Fruit fly (Drosophila melanogaster) whole organism, embryonic: ENCODE results near the gene CG18662.

Experiments
- Adf1 ChIP-seq: fragments of 200-800 bp; sonication (Bioruptor generic); IDR thresholded peaks from 2 replicates; pipeline ENCODE4 v1.3.6; 2022; ENCODE audit warnings: missing biosample characterization, missing genetic modification characterization
- CG10565 ChIP-seq: fragments of 200-800 bp; sonication (Bioruptor generic); optimal IDR thresholded peaks from 3 replicates; lab custom pipeline; 2016; ENCODE audit warnings: missing biosample characterization, mild to moderate bottlenecking, missing genetic modification characterization
- CG10979 ChIP-seq: fragments of 200-800 bp; sonication (Bioruptor generic); optimal IDR thresholded peaks from 2 replicates; lab custom pipeline; 2018; ENCODE audit warnings: missing biosample characterization, mild to moderate bottlenecking, missing genetic modification characterization, moderate library complexity
- CG12071 ChIP-seq: fragments of 200-800 bp; sonication (Bioruptor generic); optimal IDR thresholded peaks from 3 replicates; lab custom pipeline; 2018; ENCODE audit warnings: missing biosample characterization, mild to moderate bottlenecking, missing genetic modification characterization
- CG1233 ChIP-seq: fragments of 200-800 bp; sonication (Bioruptor generic); optimal IDR thresholded peaks from 4 replicates; lab custom pipeline; 2018; ENCODE audit warnings: missing biosample characterization, mild to moderate bottlenecking, missing genetic modification characterization
- CG12744 ChIP-seq: fragments of 200-800 bp; sonication (Bioruptor generic); optimal IDR thresholded peaks from 2 replicates; lab custom pipeline; 2016; ENCODE audit warnings: missing biosample characterization, missing genetic modification characterization
- CG12942 ChIP-seq: fragments of 200-800 bp; sonication (Bioruptor generic); optimal IDR thresholded peaks from 3 replicates; lab custom pipeline; 2016; ENCODE audit warnings: missing biosample characterization, missing genetic modification characterization
- CG13424 ChIP-seq: fragments of 200-800 bp; sonication (Bioruptor generic); optimal IDR thresholded peaks from 2 replicates; lab custom pipeline; 2019; ENCODE audit warnings: missing biosample characterization, mild to moderate bottlenecking, missing genetic modification characterization, moderate library complexity
- CG13775 ChIP-seq: fragments of 200-800 bp; sonication (Bioruptor generic); optimal IDR thresholded peaks from 3 replicates; lab custom pipeline; 2017; ENCODE audit warnings: missing biosample characterization, mild to moderate bottlenecking, missing genetic modification characterization
- CG14050 ChIP-seq: fragments of 200-800 bp; sonication (Bioruptor generic); IDR thresholded peaks from 3 replicates; pipeline ENCODE4 v1.3.6; 2022; ENCODE audit warnings: missing biosample characterization, missing genetic modification characterization
- CG16815 ChIP-seq: fragments of 200-800 bp; sonication (Bioruptor generic); optimal IDR thresholded peaks from 3 replicates; lab custom pipeline; 2017; ENCODE audit warnings: missing biosample characterization, mild to moderate bottlenecking, missing genetic modification characterization
- CG17186 ChIP-seq: fragments of 200-800 bp; sonication (Bioruptor generic); optimal IDR thresholded peaks from 3 replicates; lab custom pipeline; 2017; ENCODE audit warnings: missing biosample characterization, missing genetic modification reagents, missing genetic modification characterization
- CG17359 ChIP-seq: fragments of 200-800 bp; sonication (Bioruptor generic); optimal IDR thresholded peaks from 3 replicates; lab custom pipeline; 2018; ENCODE audit warnings: missing biosample characterization, mild to moderate bottlenecking, missing genetic modification characterization, moderate library complexity
- CG1792 ChIP-seq: fragments of 200-800 bp; sonication (Bioruptor generic); optimal IDR thresholded peaks from 2 replicates; lab custom pipeline; 2016; ENCODE audit warnings: missing biosample characterization, missing genetic modification characterization
- CG30431 ChIP-seq: fragments of 200-800 bp; sonication (Bioruptor generic); optimal IDR thresholded peaks from 2 replicates; lab custom pipeline; 2017; ENCODE audit warnings: missing biosample characterization, missing genetic modification characterization
- CG3726 ChIP-seq: fragments of 200-800 bp; sonication (Bioruptor generic); IDR thresholded peaks from 3 replicates; pipeline ENCODE4, ENCODE4 v1.3.6; 2022; ENCODE audit warnings: missing biosample characterization, missing genetic modification characterization
- CG4360 ChIP-seq: fragments of 200-800 bp; sonication (Bioruptor generic); IDR thresholded peaks from 2 replicates; pipeline ENCODE4 v1.3.6; 2022; ENCODE audit warnings: missing biosample characterization, missing genetic modification characterization
- CG4820 ChIP-seq: fragments of 200-800 bp; sonication (Bioruptor generic); optimal IDR thresholded peaks from 3 replicates; lab custom pipeline; 2016; ENCODE audit warnings: missing biosample characterization, missing genetic modification characterization
- CG7786 ChIP-seq: fragments of 200-800 bp; sonication (Bioruptor generic); optimal IDR thresholded peaks from 2 replicates; lab custom pipeline; 2016; ENCODE audit warnings: missing biosample characterization, missing genetic modification characterization
- CG7928 ChIP-seq: fragments of 200-800 bp; sonication (Bioruptor generic); optimal IDR thresholded peaks from 2 replicates; lab custom pipeline; 2017; ENCODE audit warnings: missing biosample characterization, mild to moderate bottlenecking, missing genetic modification characterization
- CG8944 ChIP-seq: fragments of 200-800 bp; sonication (Bioruptor generic); optimal IDR thresholded peaks from 3 replicates; lab custom pipeline; 2016; ENCODE audit warnings: missing biosample characterization, missing genetic modification characterization
- D19A ChIP-seq: fragments of 200-800 bp; optimal IDR thresholded peaks from 3 replicates; lab custom pipeline; 2019; ENCODE audit warnings: missing biosample characterization, mild to moderate bottlenecking, missing genetic modification characterization, moderate library complexity
- Dip3 ChIP-seq: fragments of 200-800 bp; sonication (Bioruptor generic); optimal IDR thresholded peaks from 3 replicates; lab custom pipeline; 2016; ENCODE audit warnings: missing biosample characterization, missing genetic modification characterization
- Doc2 ChIP-seq: fragments of 200-800 bp; sonication (Bioruptor generic); IDR thresholded peaks from 2 replicates; pipeline ENCODE4 v1.3.6; 2022; ENCODE audit warnings: missing biosample characterization, missing genetic modification characterization
- Drgx ChIP-seq: fragments of 200-800 bp; sonication (Bioruptor generic); IDR thresholded peaks from 2 replicates; pipeline ENCODE4 v1.3.6; 2022; ENCODE audit warnings: missing biosample characterization, missing genetic modification characterization
- Elba2 ChIP-seq: fragments of 200-800 bp; sonication (Bioruptor generic); optimal IDR thresholded peaks from 3 replicates; lab custom pipeline; 2016; ENCODE audit warnings: missing biosample characterization, missing genetic modification characterization
- Fer2 ChIP-seq: fragments of 200-800 bp; sonication (Bioruptor generic); optimal IDR thresholded peaks from 2 replicates; lab custom pipeline; 2018; ENCODE audit warnings: missing biosample characterization, mild to moderate bottlenecking, missing genetic modification characterization, moderate library complexity
- Gug ChIP-seq: fragments of 200-800 bp; sonication (Bioruptor generic); IDR thresholded peaks from 4 replicates; pipeline ENCODE4 v1.3.6; 2022; ENCODE audit warnings: missing biosample characterization, missing genetic modification characterization
- HLH4C ChIP-seq: fragments of 200-800 bp; sonication (Bioruptor generic); IDR thresholded peaks from 3 replicates; pipeline ENCODE4 v1.3.6; 2022; ENCODE audit warnings: missing biosample characterization, missing genetic modification characterization; ENCODE audit not compliant: partially characterized antibody
- HmgD ChIP-seq: fragments of 200-800 bp; sonication (Bioruptor generic); optimal IDR thresholded peaks from 3 replicates; lab custom pipeline; 2016; ENCODE audit warnings: missing biosample characterization, missing genetic modification characterization
- Jarid2 ChIP-seq: fragments of 200-800 bp; sonication (Bioruptor generic); optimal IDR thresholded peaks from 3 replicates; lab custom pipeline; 2017; ENCODE audit warnings: mild to moderate bottlenecking, missing biosample characterization, missing genetic modification reagents, missing genetic modification characterization
- Kr ChIP-seq: fragments of 200-800 bp; sonication (Bioruptor generic); optimal IDR thresholded peaks from 2 replicates; lab custom pipeline; 2017; ENCODE audit warnings: missing biosample characterization, mild to moderate bottlenecking, missing genetic modification characterization
- Mrtf ChIP-seq: fragments of 200-800 bp; sonication (Bioruptor generic); IDR thresholded peaks from 3 replicates; pipeline ENCODE4 v1.3.6; 2022; ENCODE audit warnings: missing biosample characterization, missing genetic modification characterization
- Ravus ChIP-seq: fragments of 200-800 bp; sonication (Bioruptor generic); IDR thresholded peaks from 2 replicates; pipeline ENCODE4 v1.3.6; 2022; ENCODE audit warnings: missing biosample characterization, missing genetic modification characterization
- Sin3A ChIP-seq: fragments of >200 bp; optimal IDR thresholded peaks from 2 replicates; lab custom pipeline; 2018
- Sox102F ChIP-seq: fragments of 200-800 bp; sonication (Bioruptor generic); optimal IDR thresholded peaks from 2 replicates; lab custom pipeline; 2018; ENCODE audit warnings: missing biosample characterization, mild to moderate bottlenecking, missing genetic modification characterization, moderate library complexity
- Tbp ChIP-seq: fragments of >200 bp; optimal IDR thresholded peaks from 2 replicates; lab custom pipeline; 2018; ENCODE audit warnings: missing biosample characterization, missing genetic modification characterization
- Trl ChIP-seq, 3 experiments: fragments of >200 bp in 2 of 3; fragments of 200-800 bp in 1 of 3; sonication (Bioruptor generic) in 1 of 3; optimal IDR thresholded peaks; 2 replicates in 1 of 3; 3 replicates in 2 of 3; lab custom pipeline; 2016 to 2017; ENCODE audit warnings: missing biosample characterization in 1 of 3, missing genetic modification characterization in 1 of 3
- bigmax ChIP-seq: fragments of 200-800 bp; sonication (Bioruptor generic); optimal IDR thresholded peaks from 2 replicates; lab custom pipeline; 2018; ENCODE audit warnings: missing biosample characterization, mild to moderate bottlenecking, missing genetic modification characterization
- dmrt99B ChIP-seq: fragments of 200-800 bp; sonication (Bioruptor generic); optimal IDR thresholded peaks from 2 replicates; lab custom pipeline; 2018; ENCODE audit warnings: missing biosample characterization, mild to moderate bottlenecking, missing genetic modification characterization, moderate library complexity
- ems ChIP-seq: fragments of 200-800 bp; sonication (Bioruptor generic); optimal IDR thresholded peaks from 3 replicates; lab custom pipeline; 2016; ENCODE audit warnings: missing biosample characterization, missing genetic modification characterization
- fd96Cb ChIP-seq: fragments of 200-800 bp; sonication (Bioruptor generic); optimal IDR thresholded peaks from 2 replicates; lab custom pipeline; 2018; ENCODE audit warnings: missing biosample characterization, mild to moderate bottlenecking, missing genetic modification characterization, moderate library complexity
- hth ChIP-seq: fragments of >200 bp; optimal IDR thresholded peaks from 2 replicates; lab custom pipeline; 2017; ENCODE audit warnings: inconsistent platforms
- klu ChIP-seq: fragments of 200-800 bp; sonication (Bioruptor generic); IDR thresholded peaks from 2 replicates; pipeline ENCODE4 v1.3.6; 2022; ENCODE audit warnings: missing biosample characterization, missing genetic modification characterization
- mam ChIP-seq: fragments of 200-800 bp; sonication (Bioruptor generic); optimal IDR thresholded peaks from 3 replicates; lab custom pipeline; 2016; ENCODE audit warnings: missing biosample characterization, missing genetic modification characterization
- odd ChIP-seq: fragments of 200-800 bp; sonication (Bioruptor generic); optimal IDR thresholded peaks from 2 replicates; lab custom pipeline; 2017; ENCODE audit warnings: missing biosample characterization, mild to moderate bottlenecking, missing genetic modification characterization
- run ChIP-seq: fragments of 200-800 bp; sonication (Bioruptor generic); optimal IDR thresholded peaks from 3 replicates; lab custom pipeline; 2018; ENCODE audit warnings: missing biosample characterization, mild to moderate bottlenecking, missing genetic modification characterization
- sens-2 ChIP-seq: fragments of 200-800 bp; sonication (Bioruptor generic); IDR thresholded peaks from 2 replicates; pipeline ENCODE4 v1.3.6; 2022; ENCODE audit warnings: missing biosample characterization, missing genetic modification characterization
- ssp ChIP-seq: fragments of 200-800 bp; sonication (Bioruptor generic); IDR thresholded peaks from 2 replicates; pipeline ENCODE4 v1.3.6; 2022; ENCODE audit warnings: missing biosample characterization, missing genetic modification characterization
- tin ChIP-seq: fragments of 200-800 bp; sonication (Bioruptor generic); optimal IDR thresholded peaks from 3 replicates; lab custom pipeline; 2016; ENCODE audit warnings: missing biosample characterization, missing genetic modification characterization

Gene CG18662

dm6 chr2L:8984614-8985318, 4.3 kb downstream of the CG18662 start, which contains the start of gene CG13101 (continued):
- TF ChIP-seq Kr (GFP tag; lab: Kevin White, UChicago) (no peak), Fer2 (tag; lab: Kevin White, UChicago) (peak; percentile 69), CG7786 (GFP tag; lab: Kevin White, UChicago) (peak; percentile 83), CG1792 (GFP tag; lab: Kevin White, UChicago) (peak; percentile 72), CG13424 (tag; lab: Kevin White, UChicago) (peak; percentile 94), CG16815 (GFP tag; lab: Kevin White, UChicago) (peak; percentile 76), dmrt99B (peak; percentile 92), CG12744 (peak; percentile 79), run (tag; lab: Kevin White, UChicago) (peak; percentile 85), CG10565 (GFP tag; lab: Kevin White, UChicago) (peak; percentile 61), Tbp (GFP tag; lab: Kevin White, UChicago) (no peak), Sox102F (peak; percentile 86), mam (GFP tag; lab: Kevin White, UChicago) (peak; percentile 70), CG7928 (GFP tag; lab: Kevin White, UChicago) (peak; percentile 59), CG17359 (peak; percentile 93), D19A (tag; lab: Kevin White, UChicago) (peak; percentile 80), CG17186 (GFP tag; lab: Kevin White, UChicago) (no peak), ems (peak; percentile 86), Jarid2 (GFP tag; lab: Kevin White, UChicago) (peak; percentile 78), Gug (GFP tag; lab: Robert Waterston, UW) (peak; percentile 67; the same call in 3 of the 4 replicates), HmgD (GFP tag; lab: Kevin White, UChicago) (no peak), Dip3 (GFP tag; lab: Kevin White, UChicago) (peak; percentile 81), CG13775 (peak; percentile 89), Trl (optimal IDR thresholded peaks at IDR 0.05; lab: Kevin White, UChicago) (peak; percentile 56 to 62), Trl (GFP tag; optimal IDR thresholded peaks at IDR 0.05; lab: Kevin White, UChicago) (peak; percentile 88), hth (lab: Kevin White, UChicago) (no peak), odd (GFP tag; lab: Kevin White, UChicago) (peak; percentile 90), sens-2 (peak; percentile 82), CG10979 (tag; lab: Kevin White, UChicago) (peak; percentile 94), CG4360 (peak; percentile 62), fd96Cb (tag; lab: Kevin White, UChicago) (peak; percentile 88), Elba2 (GFP tag; lab: Kevin White, UChicago) (peak; percentile 41), CG14050 (GFP tag; lab: Robert Waterston, UW) (peak; percentile 89), tin (GFP tag; lab: Kevin White, UChicago) (peak; percentile 88), Drgx (GFP tag; lab: Robert Waterston, UW) (peak; percentile 97), CG1233 (GFP tag; lab: Kevin White, UChicago) (peak; percentile 87), CG30431 (peak; percentile 70), CG12071 (peak; percentile 72), HLH4C (GFP tag; lab: Robert Waterston, UW) (no peak), CG8944 (GFP tag; lab: Kevin White, UChicago) (peak; percentile 66), Sin3A (lab: Kevin White, UChicago) (no peak), Mrtf (GFP tag; lab: Robert Waterston, UW) (peak; percentile 90; the same call in 2 of the 3 replicates), bigmax (GFP tag; lab: Kevin White, UChicago) (no peak), klu (peak; percentile 93), ssp (GFP tag; lab: Robert Waterston, UW) (peak; percentile 87), Adf1 (GFP tag; lab: Robert Waterston, UW) (peak; percentile 94), Ravus (GFP tag; lab: Robert Waterston, UW) (peak; percentile 84), CG4820 (GFP tag; lab: Kevin White, UChicago) (peak; percentile 87), Doc2 (GFP tag; lab: Robert Waterston, UW) (no peak), CG3726 (GFP tag; lab: Robert Waterston, UW) (no peak; the same call in 2 of the 3 replicates), CG12942 (GFP tag; lab: Kevin White, UChicago) (peak; percentile 89)
